Worm (Caenorhabditis elegans) whole organism, L1 larva: ENCODE results near the gene Y71H2AR.2.
A peak's percentile ranks its signal among the peaks of the same experiment; 100 is the strongest.

Experiments
- C16A3.4 ChIP-seq: fragments of 150-350 bp; optimal IDR thresholded peaks from 2 replicates; lab custom pipeline; 2014; ENCODE audit warnings: missing biosample characterization, missing genetic modification characterization
- F16B12.6 ChIP-seq: fragments of 150-350 bp; optimal IDR thresholded peaks from 2 replicates; lab custom pipeline; 2014; ENCODE audit warnings: missing biosample characterization, missing genetic modification characterization
- blmp-1 ChIP-seq: fragments of 150-350 bp; optimal IDR thresholded peaks from 2 replicates; lab custom pipeline; 2014; ENCODE audit warnings: missing biosample characterization, missing genetic modification characterization
- ceh-82 ChIP-seq, 3 experiments: fragments of 150-350 bp in 1 of 3; sonication (generic microtip) in 2 of 3; optimal IDR thresholded peaks; 2 replicates each; lab custom pipeline; 2014 to 2017; ENCODE audit warnings: missing biosample characterization in 3 of 3, missing genetic modification characterization in 3 of 3
- dsc-1 ChIP-seq: sonication (generic microtip); optimal IDR thresholded peaks from 2 replicates; lab custom pipeline; 2016; ENCODE audit warnings: mild to moderate bottlenecking, missing genetic modification characterization, missing compliant biosample characterization
- egl-13 ChIP-seq: sonication (generic microtip); optimal IDR thresholded peaks from 2 replicates; lab custom pipeline; 2016; ENCODE audit warnings: missing genotype, missing genetic modification reagents, missing genetic modification characterization, missing compliant biosample characterization
- egl-27 ChIP-seq, 2 experiments: fragments of 150-350 bp in 1 of 2; sonication (generic microtip); optimal IDR thresholded peaks; 3 replicates each; lab custom pipeline; 2017 to 2018; ENCODE audit warnings: missing biosample characterization in 2 of 2, missing genetic modification characterization in 2 of 2, missing genetic modification reagents in 2 of 2
- elt-2 ChIP-seq: sonication (generic microtip); optimal IDR thresholded peaks from 2 replicates; lab custom pipeline; 2016; ENCODE audit warnings: missing genetic modification characterization, mild to moderate bottlenecking, inconsistent platforms, missing compliant biosample characterization, missing genetic modification reagents
- grh-1 ChIP-seq: fragments of 200-800 bp; sonication (Bioruptor generic); IDR thresholded peaks from 2 replicates; pipeline ENCODE4 v1.3.6; 2022; ENCODE audit warnings: missing genetic modification reagents, missing genetic modification characterization, missing compliant biosample characterization
- hlh-17 ChIP-seq: fragments of 200-800 bp; sonication (Bioruptor generic); optimal IDR thresholded peaks from 2 replicates; lab custom pipeline; 2018; ENCODE audit warnings: missing genetic modification characterization, mild to moderate bottlenecking, missing compliant biosample characterization, moderate library complexity, borderline replicate concordance
- hpl-2 ChIP-seq: fragments of 150-350 bp; optimal IDR thresholded peaks from 2 replicates; lab custom pipeline; 2014; ENCODE audit warnings: missing biosample characterization, missing genetic modification reagents, missing genetic modification characterization
- irx-1 ChIP-seq: sonication (generic microtip); optimal IDR thresholded peaks from 2 replicates; lab custom pipeline; 2016; ENCODE audit warnings: missing genetic modification characterization, missing compliant biosample characterization
- isw-1 ChIP-seq: fragments of 200-800 bp; sonication (Bioruptor generic); IDR thresholded peaks from 2 replicates; pipeline ENCODE4 v1.3.6; 2022; ENCODE audit warnings: missing genetic modification characterization, missing compliant biosample characterization
- jun-1 ChIP-seq: fragments of 150-350 bp; optimal IDR thresholded peaks from 2 replicates; lab custom pipeline; 2014; ENCODE audit warnings: missing biosample characterization, missing genetic modification reagents, missing genetic modification characterization
- lin-13 ChIP-seq: fragments of 150-350 bp; optimal IDR thresholded peaks from 2 replicates; lab custom pipeline; 2014; ENCODE audit warnings: missing biosample characterization, missing genetic modification reagents, missing genetic modification characterization
- lin-14 ChIP-seq: fragments of 200-800 bp; sonication (Bioruptor generic); optimal IDR thresholded peaks from 2 replicates; lab custom pipeline; 2018; ENCODE audit warnings: mild to moderate bottlenecking, missing genetic modification characterization, moderate library complexity, missing compliant biosample characterization
- lin-39 ChIP-seq: fragments of 150-350 bp; optimal IDR thresholded peaks from 2 replicates; lab custom pipeline; 2014; ENCODE audit warnings: missing biosample characterization, missing genetic modification reagents, missing genetic modification characterization
- lir-3 ChIP-seq: sonication (generic microtip); optimal IDR thresholded peaks from 2 replicates; lab custom pipeline; 2016; ENCODE audit warnings: mild to moderate bottlenecking, missing genetic modification characterization, moderate library complexity, missing compliant biosample characterization; ENCODE audit not compliant: poor library complexity
- mab-9 ChIP-seq: fragments of 200-800 bp; sonication (Bioruptor generic); IDR thresholded peaks from 2 replicates; pipeline ENCODE4 v1.3.6; 2022; ENCODE audit warnings: missing genetic modification reagents, missing genetic modification characterization, missing compliant biosample characterization
- mef-2 ChIP-seq: fragments of 150-350 bp; optimal IDR thresholded peaks from 2 replicates; lab custom pipeline; 2014; ENCODE audit warnings: missing biosample characterization, missing genetic modification characterization
- mep-1 ChIP-seq: fragments of 150-350 bp; optimal IDR thresholded peaks from 2 replicates; lab custom pipeline; 2014; ENCODE audit warnings: missing biosample characterization, missing genetic modification characterization
- nhr-12 ChIP-seq: sonication (generic microtip); optimal IDR thresholded peaks from 2 replicates; lab custom pipeline; 2017; ENCODE audit warnings: missing biosample characterization, missing genetic modification characterization
- nhr-19 ChIP-seq: fragments of 200-800 bp; sonication (Bioruptor generic); conservative IDR thresholded peaks from 2 replicates; pipeline ENCODE4 v1.3.6; 2022; ENCODE audit warnings: missing genetic modification characterization, missing compliant biosample characterization
- nhr-237 ChIP-seq: fragments of 150-350 bp; optimal IDR thresholded peaks from 2 replicates; lab custom pipeline; 2014; ENCODE audit warnings: missing biosample characterization, missing genetic modification characterization
- nhr-28 ChIP-seq: fragments of 150-350 bp; optimal IDR thresholded peaks from 2 replicates; lab custom pipeline; 2014; ENCODE audit warnings: missing biosample characterization, missing genetic modification characterization
- nhr-71 ChIP-seq: sonication (generic microtip); optimal IDR thresholded peaks from 2 replicates; lab custom pipeline; 2016; ENCODE audit warnings: mild to moderate bottlenecking, missing genetic modification characterization, moderate library complexity, missing compliant biosample characterization
- nhr-77 ChIP-seq: fragments of 150-350 bp; optimal IDR thresholded peaks from 2 replicates; lab custom pipeline; 2014; ENCODE audit warnings: missing biosample characterization, missing genetic modification characterization
- nhr-85 ChIP-seq: sonication (generic microtip); peaks from one replicate; lab custom pipeline; 2016; ENCODE audit warnings: missing genetic modification characterization, inconsistent platforms, missing compliant biosample characterization
- snpc-4 ChIP-seq: fragments of 150-350 bp; optimal IDR thresholded peaks from 2 replicates; lab custom pipeline; 2014; ENCODE audit warnings: missing biosample characterization, missing genetic modification characterization
- snu-23 ChIP-seq: sonication (generic microtip); optimal IDR thresholded peaks from 2 replicates; lab custom pipeline; 2016; ENCODE audit warnings: missing genetic modification characterization, missing compliant biosample characterization
- swsn-7 ChIP-seq: sonication (generic microtip); optimal IDR thresholded peaks from 2 replicates; lab custom pipeline; 2016; ENCODE audit warnings: missing genetic modification characterization, missing compliant biosample characterization
- tbx-2 ChIP-seq: sonication (generic microtip); optimal IDR thresholded peaks from 2 replicates; lab custom pipeline; 2016; ENCODE audit warnings: missing genetic modification characterization, missing compliant biosample characterization
- tlp-1 ChIP-seq: fragments of 150-350 bp; optimal IDR thresholded peaks from 2 replicates; lab custom pipeline; 2014; ENCODE audit warnings: missing biosample characterization, missing genetic modification characterization
- unc-30 ChIP-seq: sonication (generic microtip); optimal IDR thresholded peaks from 2 replicates; lab custom pipeline; 2017; ENCODE audit warnings: missing biosample characterization, missing genetic modification characterization
- vab-15 ChIP-seq: sonication (generic microtip); optimal IDR thresholded peaks from 2 replicates; lab custom pipeline; 2017; ENCODE audit warnings: missing genotype, mild to moderate bottlenecking, missing genetic modification characterization, missing compliant biosample characterization
- xbp-1 ChIP-seq: sonication (generic microtip); optimal IDR thresholded peaks from 2 replicates; lab custom pipeline; 2016; ENCODE audit warnings: missing genetic modification characterization, missing compliant biosample characterization
- zag-1 ChIP-seq: fragments of 150-350 bp; optimal IDR thresholded peaks from 2 replicates; lab custom pipeline; 2014; ENCODE audit warnings: missing biosample characterization, missing genetic modification characterization
- zip-4 ChIP-seq: fragments of 200-800 bp; sonication (Bioruptor generic); optimal IDR thresholded peaks from 2 replicates; lab custom pipeline; 2018; ENCODE audit warnings: mild to moderate bottlenecking, missing genetic modification characterization, moderate library complexity, missing compliant biosample characterization

The Y71H2AR.2 gene

ce11 chrIII:2804461-2804860 is 36.3 kb downstream of the Y71H2AR.2 start (continued):
- TF ChIP-seq F16B12.6 (tag; lab: Kevin White, UChicago) (peak; percentile 54), lin-13 (GFP tag; lab: Kevin White, UChicago) (peak; percentile 72), lir-3 (no peak), grh-1 (GFP tag; lab: Robert Waterston, UW) (peak; percentile 36; the same call in 1 of the 2 replicates), irx-1 (tag; lab: Kevin White, UChicago) (peak; percentile 19)

DNA sequence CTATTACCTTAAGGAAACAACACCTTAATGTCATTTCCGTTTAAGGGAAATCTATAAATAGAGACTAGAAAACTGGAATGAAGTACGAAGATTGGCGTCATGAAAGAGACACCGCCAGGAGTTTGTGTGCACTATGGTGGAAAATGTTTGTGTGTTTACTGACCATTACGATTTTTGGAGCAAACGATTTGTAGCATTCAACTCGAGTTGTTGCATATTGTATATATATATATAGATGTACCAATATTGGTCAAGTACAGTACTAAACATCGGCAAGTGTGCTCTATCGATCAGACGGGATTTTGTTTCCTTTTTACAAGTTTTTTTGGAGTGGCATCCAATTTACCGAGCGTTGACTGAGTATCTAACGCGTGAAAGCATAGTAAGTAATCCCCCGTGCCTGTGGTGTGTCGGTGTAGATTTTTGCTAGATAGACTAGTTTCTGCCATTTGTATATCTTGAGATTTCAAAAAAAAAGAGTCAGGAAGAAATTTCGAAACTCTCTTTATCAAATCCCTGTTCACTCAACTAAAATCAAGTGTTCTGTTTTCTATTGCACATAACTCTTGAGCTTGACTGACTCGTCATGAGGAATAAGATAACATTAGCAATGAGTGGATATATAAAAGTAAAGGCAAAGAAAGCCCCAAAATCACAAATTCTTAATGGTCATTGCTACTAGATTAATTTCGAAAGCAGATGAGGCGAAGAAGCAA is 38.8 kb downstream of the Y71H2AR.2 start, which contains the start of the genes twk-45 and Y71H2AM.25:
TSS of gene twk-45 (minus strand) at position 101 of the 716 bp plus-strand sequence.
TSS of gene Y71H2AM.25 (plus strand) at position 666 of the 716 bp plus-strand sequence.
- no peak for TF ChIP-seq tlp-1 (tag; lab: Kevin White, UChicago)
- TF ChIP-seq mab-9 (GFP tag; lab: Robert Waterston, UW), result no peak
- no peak for TF ChIP-seq snu-23 (GFP tag; lab: Kevin White, UChicago)
- no peak for TF ChIP-seq zag-1 (tag; lab: Kevin White, UChicago)
- TF ChIP-seq elt-2 (tag; lab: Kevin White, UChicago), result no peak
- TF ChIP-seq lin-39 (tag; lab: Kevin White, UChicago), result no peak
- no peak for TF ChIP-seq lin-13 (GFP tag; lab: Kevin White, UChicago)
- no peak for TF ChIP-seq grh-1 (GFP tag; lab: Robert Waterston, UW)
- TF ChIP-seq dsc-1, result no peak
- no peak for TF ChIP-seq unc-30
- TF ChIP-seq nhr-77 (tag; lab: Kevin White, UChicago), result no peak
- no peak for TF ChIP-seq zip-4 (GFP tag; lab: Kevin White, UChicago)
- TF ChIP-seq xbp-1 (tag; lab: Kevin White, UChicago), result no peak
- no peak for TF ChIP-seq ceh-82 (tag; optimal IDR thresholded peaks at IDR 0.05; lab: Kevin White, UChicago)
- TF ChIP-seq nhr-12 (tag; lab: Kevin White, UChicago), result no peak
- no peak for TF ChIP-seq mef-2 (tag; lab: Kevin White, UChicago)
- no peak for TF ChIP-seq egl-13 (tag; lab: Kevin White, UChicago)

ce11 chrIII:2800743-2801142 is 40.0 kb downstream of the Y71H2AR.2 start:
- TF ChIP-seq nhr-12 (tag; lab: Kevin White, UChicago) (no peak), lin-14 (GFP tag; lab: Kevin White, UChicago) (no peak), nhr-71 (tag; lab: Kevin White, UChicago) (no peak), isw-1 (GFP tag; lab: Robert Waterston, UW) (no peak), hlh-17 (GFP tag; lab: Kevin White, UChicago) (no peak), nhr-237 (tag; lab: Kevin White, UChicago) (no peak), tbx-2 (no peak), vab-15 (tag; lab: Kevin White, UChicago) (no peak), xbp-1 (tag; lab: Kevin White, UChicago) (no peak)

DNA sequence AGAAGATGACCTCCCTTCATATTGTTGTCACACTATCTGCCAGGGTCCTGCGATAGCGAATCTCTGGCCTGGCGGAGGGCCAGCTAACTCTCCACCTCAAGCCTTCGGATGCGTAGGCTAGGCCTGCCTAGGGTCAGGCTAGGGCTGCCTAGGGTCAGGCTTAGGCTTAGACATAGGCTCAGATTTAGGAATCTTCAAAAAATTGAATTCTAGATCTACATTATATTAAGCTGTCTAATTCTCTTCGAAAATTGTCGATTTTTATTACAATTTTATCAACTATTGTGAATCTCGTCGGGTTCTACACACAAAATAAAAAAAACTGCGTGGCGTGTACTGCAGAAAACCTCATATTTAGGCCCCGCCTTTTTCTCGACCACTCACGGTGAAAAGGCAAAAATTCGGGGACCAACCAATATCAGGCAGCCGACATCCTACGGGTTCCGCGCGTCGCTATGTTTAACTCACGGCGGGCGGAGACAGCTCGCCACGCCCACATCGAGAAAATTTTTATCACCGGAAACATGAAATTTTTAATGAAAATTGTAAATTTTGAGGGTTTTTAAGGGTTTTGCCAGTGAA is 45.2 kb downstream of the Y71H2AR.2 start:
- TF ChIP-seq nhr-28 (tag; lab: Kevin White, UChicago) (no peak), vab-15 (tag; lab: Kevin White, UChicago) (no peak), nhr-19 (GFP tag; lab: Robert Waterston, UW) (peak; percentile 20; the same call in 1 of the 2 replicates), blmp-1 (no peak), snpc-4 (tag; lab: Kevin White, UChicago) (peak; percentile 6), mep-1 (no peak), egl-27 (tag; optimal IDR thresholded peaks at IDR 0.05; lab: Kevin White, UChicago) (no peak), isw-1 (GFP tag; lab: Robert Waterston, UW) (no peak), swsn-7 (no peak), lir-3 (no peak), jun-1 (tag; lab: Kevin White, UChicago) (no peak), C16A3.4 (tag; lab: Kevin White, UChicago) (no peak), nhr-85 (tag; lab: Kevin White, UChicago) (no peak), hpl-2 (GFP tag; lab: Kevin White, UChicago) (no peak), nhr-71 (tag; lab: Kevin White, UChicago) (no peak), snu-23 (GFP tag; lab: Kevin White, UChicago) (no peak), irx-1 (tag; lab: Kevin White, UChicago) (no peak)
